Fruit fly (Drosophila melanogaster): ENCODE data around the gene Col4a1.

Col4a1 gene

DNA sequence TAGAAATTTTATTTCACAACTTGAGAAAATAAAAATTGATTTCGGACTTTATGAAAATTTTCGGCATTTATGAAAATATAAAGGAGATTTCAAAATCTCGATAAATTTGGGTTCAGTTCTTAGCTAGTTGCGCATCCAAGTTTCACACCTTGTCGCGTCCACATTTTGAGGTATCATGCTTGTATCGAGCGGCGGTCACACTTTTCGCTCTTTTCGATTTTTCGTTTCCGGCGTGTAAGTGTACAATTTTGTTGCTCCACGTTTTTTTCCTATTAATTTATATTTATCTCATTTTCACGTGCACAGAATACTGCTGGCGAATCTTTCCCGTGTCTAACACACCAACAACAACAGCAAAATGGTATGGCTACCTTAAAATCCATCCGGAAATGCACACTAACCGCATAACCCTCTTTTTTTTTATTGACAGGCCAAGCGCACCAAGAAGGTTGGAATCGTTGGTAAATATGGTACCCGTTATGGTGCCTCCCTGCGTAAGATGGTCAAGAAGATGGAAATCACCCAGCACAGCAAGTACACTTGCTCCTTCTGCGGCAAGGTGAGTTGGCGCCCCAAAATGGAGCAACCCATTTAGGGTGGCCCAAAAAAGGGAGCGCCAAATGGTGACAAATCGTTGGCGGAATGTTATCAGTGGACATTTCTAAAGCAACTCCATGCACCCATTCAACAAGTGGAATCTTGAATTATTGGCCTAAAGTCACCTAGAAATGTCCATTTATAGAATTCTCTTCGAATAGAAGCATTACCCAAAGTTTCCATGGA lies 41.6 kb downstream of the Col4a1 start, which contains the start of gene RpL37A:
RpL37A (plus strand) TSS at position 161 of the 783 bp plus-strand sequence.
- TF ChIP-seq kay (GFP tag; ENCODE audit: borderline replicate concordance) (peak; percentile 18), cnc (optimal IDR thresholded peaks at IDR 0.05) (no peak), Clk (GFP tag; optimal IDR thresholded peaks at IDR 0.05) (peak; percentile 61), toe (GFP tag; optimal IDR thresholded peaks at IDR 0.05) (no peak), CG14711 (tag; optimal IDR thresholded peaks at IDR 0.05) (peak; percentile 61), Hr96 (GFP tag; optimal IDR thresholded peaks at IDR 0.05) (peak; percentile 84), tj (GFP tag; optimal IDR thresholded peaks at IDR 0.05) (peak; percentile 54), ovo (GFP tag; optimal IDR thresholded peaks at IDR 0.05) (peak; percentile 63), CG7045 (GFP tag; optimal IDR thresholded peaks at IDR 0.05) (peak; percentile 57), cic (GFP tag; optimal IDR thresholded peaks at IDR 0.05) (peak; percentile 62), CG1620 (GFP tag; optimal IDR thresholded peaks at IDR 0.05) (peak; percentile 86), CG12768 (GFP tag; optimal IDR thresholded peaks at IDR 0.05) (peak; percentile 66), pad (GFP tag; optimal IDR thresholded peaks at IDR 0.05) (peak; percentile 74), CG33017 (tag; optimal IDR thresholded peaks at IDR 0.05) (peak; percentile 54), bab1 (GFP tag; optimal IDR thresholded peaks at IDR 0.05) (peak; percentile 85), CG11617 (GFP tag; optimal IDR thresholded peaks at IDR 0.05) (peak; percentile 87), CG5204 (GFP tag; optimal IDR thresholded peaks at IDR 0.05) (no peak), Mnt (GFP tag; optimal IDR thresholded peaks at IDR 0.05) (peak; percentile 76), CG7101 (tag; optimal IDR thresholded peaks at IDR 0.05) (peak; percentile 81), Crg-1 (GFP tag; optimal IDR thresholded peaks at IDR 0.05) (peak; percentile 73)

DNA sequence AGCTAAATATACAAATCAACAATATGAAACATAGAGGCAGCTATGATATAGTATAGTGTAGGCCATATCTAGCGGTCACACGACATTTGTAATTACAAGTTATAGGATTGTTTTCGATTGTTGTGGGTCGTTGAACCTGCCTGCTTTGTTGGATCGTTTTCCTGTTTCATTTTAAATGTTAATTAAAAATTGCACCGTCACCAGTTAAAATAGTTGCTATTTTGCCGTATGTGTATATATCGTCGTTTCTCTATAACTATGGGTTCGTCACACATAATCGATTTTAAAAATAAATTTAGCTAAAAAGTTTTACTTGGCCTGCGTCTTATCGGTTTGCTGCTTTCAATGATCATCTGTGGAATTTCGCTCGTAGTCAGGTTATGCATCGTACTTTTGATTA lies 42.9 kb downstream of the Col4a1 start:
- peak; percentile 64 for TF ChIP-seq kay (GFP tag; ENCODE audit: borderline replicate concordance)
- no peak for TF ChIP-seq Hr96 (GFP tag; optimal IDR thresholded peaks at IDR 0.05)
- peak; percentile 2 for TF ChIP-seq tj (GFP tag; optimal IDR thresholded peaks at IDR 0.05)

DNA sequence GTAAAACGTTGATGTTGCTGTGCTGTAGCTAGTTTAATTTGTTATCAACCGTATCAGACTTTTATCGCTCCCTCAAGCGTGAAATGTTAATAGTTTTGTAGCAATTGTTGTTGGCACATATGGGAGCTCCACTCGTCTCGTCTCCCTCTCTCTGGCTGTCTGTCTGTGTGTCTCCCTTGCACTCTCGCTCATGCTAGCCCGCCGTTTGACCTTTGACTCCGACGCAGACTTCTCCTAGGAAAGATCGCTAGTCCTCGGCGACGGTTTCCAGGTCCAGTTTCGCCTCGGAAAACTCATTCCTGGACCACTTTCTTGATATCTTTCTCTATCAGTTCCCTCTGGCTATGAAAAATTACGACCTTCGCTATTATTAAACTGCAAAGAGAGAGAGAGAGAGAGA lies 49.8 kb downstream of the Col4a1 start:
- no peak for TF ChIP-seq bab1 (GFP tag; optimal IDR thresholded peaks at IDR 0.05)
- TF ChIP-seq tj (GFP tag; optimal IDR thresholded peaks at IDR 0.05): no peak
- no peak for TF ChIP-seq CG7101 (tag; optimal IDR thresholded peaks at IDR 0.05)
- no peak for TF ChIP-seq toe (GFP tag; optimal IDR thresholded peaks at IDR 0.05)
- no peak for TF ChIP-seq CG1620 (GFP tag; optimal IDR thresholded peaks at IDR 0.05)
- TF ChIP-seq CG12768 (GFP tag; optimal IDR thresholded peaks at IDR 0.05): no peak
- TF ChIP-seq CG33017 (tag; optimal IDR thresholded peaks at IDR 0.05): no peak
- no peak for TF ChIP-seq cic (GFP tag; optimal IDR thresholded peaks at IDR 0.05)
- TF ChIP-seq cnc (optimal IDR thresholded peaks at IDR 0.05): no peak
- TF ChIP-seq Mnt (GFP tag; optimal IDR thresholded peaks at IDR 0.05): no peak
- no peak for TF ChIP-seq CG5204 (GFP tag; optimal IDR thresholded peaks at IDR 0.05)
- TF ChIP-seq Crg-1 (GFP tag; optimal IDR thresholded peaks at IDR 0.05): no peak
- TF ChIP-seq ovo (GFP tag; optimal IDR thresholded peaks at IDR 0.05): no peak
- no peak for TF ChIP-seq Hr96 (GFP tag; optimal IDR thresholded peaks at IDR 0.05)
- no peak for TF ChIP-seq CG11617 (GFP tag; optimal IDR thresholded peaks at IDR 0.05)
- no peak for TF ChIP-seq pad (GFP tag; optimal IDR thresholded peaks at IDR 0.05)
- TF ChIP-seq CG14711 (tag; optimal IDR thresholded peaks at IDR 0.05): no peak

DNA sequence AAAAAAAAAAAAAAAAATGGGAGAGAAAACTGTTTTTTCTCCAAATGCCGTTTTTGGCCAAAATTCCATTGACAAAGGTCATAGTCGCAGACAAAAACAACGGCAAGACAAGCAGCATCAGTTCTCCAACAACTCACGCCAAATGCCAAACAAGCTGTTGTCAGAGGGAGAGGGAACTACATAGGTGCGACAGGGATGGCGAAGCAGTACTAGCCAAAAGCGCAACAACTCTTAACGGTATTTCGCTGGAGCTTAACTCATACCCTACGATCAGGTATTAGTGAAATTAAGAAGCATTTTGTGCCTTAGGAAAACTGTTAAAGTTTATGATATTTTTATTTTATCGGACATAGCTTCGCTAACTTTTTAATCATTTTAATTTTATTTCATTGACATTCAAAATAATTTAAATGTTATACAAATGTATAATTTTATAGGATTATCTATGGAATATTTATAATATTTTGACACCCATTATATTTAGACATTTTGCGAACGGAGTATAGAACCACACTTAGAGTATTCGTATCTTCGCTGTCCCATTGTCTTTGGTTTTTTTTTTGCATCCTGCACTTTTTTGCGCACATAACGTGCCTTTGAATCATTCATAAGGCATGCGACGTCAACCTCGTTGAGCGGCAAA lies 50.9 kb downstream of the Col4a1 start:
- peak; percentile 9 for TF ChIP-seq kay (GFP tag; ENCODE audit: borderline replicate concordance)
- peak; percentile 70 for TF ChIP-seq pad (GFP tag; optimal IDR thresholded peaks at IDR 0.05)
- TF ChIP-seq CG14711 (tag; optimal IDR thresholded peaks at IDR 0.05): peak; percentile 48
- TF ChIP-seq CG5204 (GFP tag; optimal IDR thresholded peaks at IDR 0.05): no peak
- TF ChIP-seq CG7045 (GFP tag; optimal IDR thresholded peaks at IDR 0.05): peak; percentile 26
- TF ChIP-seq ovo (GFP tag; optimal IDR thresholded peaks at IDR 0.05): peak; percentile 85

DNA sequence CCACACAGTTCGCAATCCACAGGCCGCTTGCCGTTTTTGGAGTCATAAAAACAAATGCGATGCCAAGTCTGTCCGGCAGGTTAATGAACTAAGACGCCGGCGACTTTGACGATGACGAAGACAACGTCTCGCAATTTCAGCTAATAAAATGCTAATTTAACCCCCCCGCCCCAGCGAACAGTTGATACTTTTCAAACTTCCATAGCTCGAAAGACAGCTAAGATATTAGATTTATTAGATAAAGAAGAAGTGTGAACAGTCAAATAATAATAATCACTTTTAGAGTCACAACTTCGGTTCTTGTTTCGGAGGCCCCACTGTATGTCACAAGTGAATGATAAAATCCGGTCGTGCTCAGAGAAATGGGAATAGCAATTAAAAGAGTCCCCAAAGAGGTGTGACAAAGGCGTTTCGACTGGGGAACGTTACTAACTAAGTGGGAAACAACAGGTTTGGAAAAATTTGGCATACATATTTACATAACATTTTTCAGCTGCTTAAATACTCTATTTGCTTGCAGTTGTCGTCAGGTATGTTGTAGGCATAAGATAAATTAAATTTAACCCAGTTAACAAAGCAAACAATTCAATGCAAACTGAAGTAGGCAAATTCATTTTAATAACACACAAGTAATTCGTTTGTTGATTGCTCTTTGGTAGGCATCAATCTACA lies 55.3 kb downstream of the Col4a1 start:
- no peak for TF ChIP-seq CG7045 (GFP tag; optimal IDR thresholded peaks at IDR 0.05)
- TF ChIP-seq kay (GFP tag; ENCODE audit: borderline replicate concordance): peak; percentile 3

DNA sequence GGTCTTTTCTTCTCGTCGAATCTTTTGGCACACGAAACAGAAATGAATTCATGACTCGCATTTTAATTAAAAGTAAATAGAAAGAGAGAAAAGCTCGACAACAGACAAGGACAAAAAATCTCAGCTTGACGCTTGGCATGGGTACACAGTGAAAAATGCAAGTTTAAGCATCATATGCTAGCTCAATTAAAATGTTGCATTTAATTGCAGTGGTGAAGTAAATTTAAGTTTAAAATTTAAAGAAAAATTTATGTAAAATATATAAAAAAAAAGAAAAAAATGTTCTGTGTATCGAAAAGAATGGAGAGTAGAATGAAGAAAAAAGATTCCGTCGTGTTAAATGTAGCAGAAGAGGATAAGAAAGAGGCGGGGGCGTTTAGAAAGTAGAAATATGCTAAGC lies 56.2 kb downstream of the Col4a1 start:
- TF ChIP-seq cic (GFP tag; optimal IDR thresholded peaks at IDR 0.05) (no peak), CG33017 (tag; optimal IDR thresholded peaks at IDR 0.05) (no peak), CG14711 (tag; optimal IDR thresholded peaks at IDR 0.05) (no peak), Crg-1 (GFP tag; optimal IDR thresholded peaks at IDR 0.05) (no peak), CG7045 (GFP tag; optimal IDR thresholded peaks at IDR 0.05) (no peak), bab1 (GFP tag; optimal IDR thresholded peaks at IDR 0.05) (peak; percentile 46), Clk (GFP tag; optimal IDR thresholded peaks at IDR 0.05) (no peak)
